Fruit fly (Drosophila melanogaster): ENCODE measurements around the gene Sps2.

The Sps2 gene

DNA sequence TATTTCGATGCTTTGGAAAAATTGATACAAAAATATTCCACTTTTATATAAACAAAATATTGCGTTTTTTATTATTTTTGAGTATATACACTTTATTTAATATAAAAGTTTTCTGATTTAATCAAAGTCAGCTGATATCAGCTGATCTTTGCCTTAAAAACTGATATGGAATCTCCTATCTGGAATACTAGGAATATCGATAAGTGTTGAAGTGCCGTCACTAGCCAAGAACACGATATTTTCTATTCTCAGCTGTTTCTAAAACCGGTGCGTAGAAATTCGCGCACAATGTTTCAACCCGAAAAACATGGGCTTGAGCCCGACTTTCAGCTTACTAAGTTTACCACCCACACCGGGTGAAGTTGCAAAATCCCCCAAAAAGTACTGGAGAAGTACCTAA lies at the start of gene Sps2:
Gene Sps2, plus strand, starts transcription at position 124 of the 400 bp plus-strand sequence.
- TF ChIP-seq CG17801 (GFP tag; optimal IDR thresholded peaks at IDR 0.05; ENCODE audit: partially characterized antibody), result peak; percentile 33

DNA sequence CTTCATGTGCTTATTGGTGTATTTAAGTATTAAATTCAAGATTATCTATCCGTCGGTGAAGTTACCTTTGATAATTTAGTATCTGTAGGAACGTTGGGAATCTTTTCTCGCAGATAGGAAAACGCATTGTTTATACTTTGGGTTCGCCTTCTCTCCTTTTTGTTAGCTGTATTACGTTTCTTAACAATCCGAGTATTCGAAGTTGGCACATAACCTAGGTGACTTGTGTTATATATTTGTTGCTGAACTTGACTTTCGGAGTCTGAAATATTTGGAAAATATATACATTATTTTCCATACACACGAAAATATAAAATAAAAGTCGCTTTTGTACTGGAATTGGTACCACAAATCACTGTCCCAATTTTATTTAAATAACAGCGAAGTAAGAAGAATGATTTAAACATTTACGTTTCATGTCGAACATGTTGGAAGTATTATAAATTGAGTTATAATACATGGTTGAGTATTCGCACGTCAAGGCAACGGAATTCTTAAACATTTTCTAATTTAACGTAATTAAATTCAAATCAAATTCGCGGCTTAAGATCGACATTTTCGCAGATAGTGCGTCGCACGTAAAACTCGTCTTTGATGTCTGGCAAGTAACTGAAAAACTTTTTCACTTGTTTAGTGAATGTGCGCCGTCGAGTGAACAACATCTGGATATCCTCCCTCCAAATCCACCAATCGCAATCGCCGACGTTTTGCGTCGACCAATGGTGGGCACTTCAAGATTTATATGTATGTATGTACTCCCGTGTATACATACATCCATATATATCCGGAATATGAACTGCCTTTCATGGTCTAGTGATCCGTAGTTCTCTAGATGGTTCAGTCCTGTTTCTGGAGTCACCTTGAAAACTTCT lies 47.4 kb upstream of the Sps2 start, which contains the start of gene Hand:
Gene Hand, minus strand, starts transcription at position 588 of the 872 bp plus-strand sequence.
- no peak for TF ChIP-seq CG17801 (GFP tag; optimal IDR thresholded peaks at IDR 0.05; ENCODE audit: partially characterized antibody)

DNA sequence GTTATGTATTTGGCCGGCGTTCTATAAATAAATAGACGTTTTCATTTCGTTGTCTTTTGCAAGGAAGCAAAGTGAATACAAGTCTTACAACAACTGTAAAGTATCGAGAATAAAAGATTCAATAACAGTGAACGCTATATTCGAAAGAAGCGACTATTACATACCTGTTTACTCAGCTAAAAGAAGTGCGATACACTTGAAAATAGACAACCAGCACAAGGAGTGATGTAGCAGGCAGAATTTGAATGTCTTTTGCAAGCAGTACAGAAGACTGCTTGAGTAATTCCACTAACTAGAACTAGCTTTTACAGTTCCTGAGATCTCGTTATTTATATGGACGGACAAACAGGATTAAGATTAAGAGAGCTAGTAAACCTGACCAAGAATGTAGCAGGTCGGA lies 44.1 kb upstream of the Sps2 start:
- no peak for TF ChIP-seq CG17801 (GFP tag; optimal IDR thresholded peaks at IDR 0.05; ENCODE audit: partially characterized antibody)

DNA sequence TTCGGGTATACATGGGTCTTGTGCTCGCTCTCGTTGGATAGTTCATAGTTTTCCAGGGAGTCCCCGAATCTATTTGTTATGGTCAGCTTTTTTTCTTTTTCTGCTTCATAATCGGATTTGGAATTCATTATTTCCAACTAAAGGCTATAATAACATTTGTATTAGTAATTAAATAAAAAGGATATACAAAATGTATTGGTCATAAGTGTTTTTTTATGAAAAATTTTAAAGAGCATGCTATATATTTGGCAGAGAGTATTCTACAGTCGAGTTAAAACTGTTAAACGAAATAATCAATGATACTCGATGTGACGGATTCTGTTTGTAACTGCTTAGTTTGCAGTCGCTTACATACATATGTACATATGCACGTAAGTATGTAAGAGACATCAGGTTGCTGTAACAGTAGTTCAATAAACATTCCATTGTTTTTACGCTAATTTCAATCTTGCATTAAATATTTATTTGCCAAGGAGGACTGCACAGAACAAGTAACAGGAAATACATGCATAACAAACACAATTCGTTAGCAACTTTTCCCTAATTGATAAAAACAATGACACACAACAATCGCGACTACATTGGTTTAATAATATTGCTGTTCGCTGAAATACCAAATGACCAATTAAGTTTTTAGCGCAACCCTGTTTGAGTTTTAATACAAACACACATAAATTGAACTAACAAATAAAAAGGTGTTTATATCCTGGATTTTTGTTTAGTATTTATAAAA lies 43.2 kb upstream of the Sps2 start:
- TF ChIP-seq CG17801 (GFP tag; optimal IDR thresholded peaks at IDR 0.05; ENCODE audit: partially characterized antibody), result no peak

dm6 chr2L:10299810-10300147 lies 42.6 kb upstream of the Sps2 start, which contains the start of gene CYLD:
Gene CYLD (minus strand): TSS chr2L:10299847.
- TF ChIP-seq CG17801 (GFP tag; optimal IDR thresholded peaks at IDR 0.05; ENCODE audit: partially characterized antibody), result peak; percentile 66

- no peak for TF ChIP-seq CG17801 (GFP tag; optimal IDR thresholded peaks at IDR 0.05; ENCODE audit: partially characterized antibody)
Measured at dm6 chr2L:10301918-10302317, 40.5 kb upstream of the Sps2 start, which contains the start of gene CG13138. Gene CG13138 (minus strand): TSS chr2L:10302018.

- TF ChIP-seq CG17801 (GFP tag; optimal IDR thresholded peaks at IDR 0.05; ENCODE audit: partially characterized antibody), result no peak
Measured at dm6 chr2L:10303786-10304185, 38.6 kb upstream of the Sps2 start, which contains the start of gene nmd. Gene nmd (minus strand): TSS chr2L:10303947.

DNA sequence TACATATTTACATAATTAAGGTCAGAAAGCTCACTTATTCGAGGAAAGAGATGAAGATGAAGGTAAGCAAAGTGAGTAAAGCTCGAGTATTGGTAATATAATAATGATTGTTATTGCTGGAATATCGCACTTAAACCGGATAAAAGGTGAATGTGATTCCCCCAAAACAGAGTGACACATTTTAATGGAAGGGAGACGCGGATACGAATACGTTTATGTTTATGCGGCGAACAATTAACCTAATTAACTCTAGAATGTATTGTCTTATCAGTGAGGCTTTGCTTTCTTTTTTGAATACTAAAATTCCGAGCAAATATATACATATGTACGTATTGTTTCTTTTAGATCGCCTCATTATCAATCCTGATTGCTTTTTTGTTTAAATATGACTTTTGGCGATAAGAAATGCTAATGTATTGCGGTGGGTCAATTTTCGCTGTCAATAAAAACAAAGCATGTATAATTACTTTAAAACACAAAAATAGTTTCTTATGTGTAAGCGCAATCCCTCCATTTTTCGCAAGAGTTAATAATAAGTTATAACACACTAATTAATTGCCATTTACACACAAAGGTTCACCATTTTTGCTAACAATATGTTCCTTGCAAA lies 36.8 kb upstream of the Sps2 start:
- TF ChIP-seq CG17801 (GFP tag; optimal IDR thresholded peaks at IDR 0.05; ENCODE audit: partially characterized antibody), result no peak

DNA sequence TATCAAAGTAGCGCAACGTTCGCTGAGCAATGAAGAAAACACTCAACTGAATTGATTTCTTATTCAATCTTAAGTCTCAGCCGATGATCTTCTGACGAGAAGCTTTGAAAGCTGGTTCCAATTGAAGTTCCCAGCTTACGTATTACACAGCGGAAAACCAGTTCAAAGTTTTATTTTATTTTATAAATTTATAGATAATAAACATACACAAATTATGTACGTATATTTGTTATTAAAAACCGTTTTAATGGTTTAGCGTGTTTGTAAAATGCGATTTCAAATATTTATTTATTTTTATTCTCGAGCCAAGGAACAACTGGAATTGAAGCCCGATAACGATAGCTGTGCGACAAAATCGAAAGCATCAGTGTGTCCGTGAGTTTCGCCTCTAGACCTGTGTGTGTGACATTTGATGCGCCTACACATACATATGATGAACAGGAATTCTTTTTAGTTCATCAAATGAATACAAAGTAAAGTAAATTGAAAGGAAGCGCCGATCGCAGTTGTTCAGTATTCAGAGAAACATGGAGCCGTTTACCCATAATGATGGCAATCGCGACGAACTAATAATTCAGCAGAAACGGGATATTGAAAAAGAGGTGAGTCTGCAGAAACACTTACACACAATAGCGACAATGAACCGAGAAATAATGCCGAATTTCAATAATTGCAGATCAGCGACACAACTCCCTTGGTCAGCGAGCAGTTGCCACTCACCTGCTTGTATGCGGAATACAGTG lies 35.7 kb upstream of the Sps2 start, which contains the start of the genes CG5390 and CG4968:
Gene CG5390, minus strand, starts transcription at position 77 of the 743 bp plus-strand sequence.
Gene CG4968, plus strand, starts transcription at position 405 of the 743 bp plus-strand sequence.
- TF ChIP-seq CG17801 (GFP tag; optimal IDR thresholded peaks at IDR 0.05; ENCODE audit: partially characterized antibody), result peak; percentile 87

DNA sequence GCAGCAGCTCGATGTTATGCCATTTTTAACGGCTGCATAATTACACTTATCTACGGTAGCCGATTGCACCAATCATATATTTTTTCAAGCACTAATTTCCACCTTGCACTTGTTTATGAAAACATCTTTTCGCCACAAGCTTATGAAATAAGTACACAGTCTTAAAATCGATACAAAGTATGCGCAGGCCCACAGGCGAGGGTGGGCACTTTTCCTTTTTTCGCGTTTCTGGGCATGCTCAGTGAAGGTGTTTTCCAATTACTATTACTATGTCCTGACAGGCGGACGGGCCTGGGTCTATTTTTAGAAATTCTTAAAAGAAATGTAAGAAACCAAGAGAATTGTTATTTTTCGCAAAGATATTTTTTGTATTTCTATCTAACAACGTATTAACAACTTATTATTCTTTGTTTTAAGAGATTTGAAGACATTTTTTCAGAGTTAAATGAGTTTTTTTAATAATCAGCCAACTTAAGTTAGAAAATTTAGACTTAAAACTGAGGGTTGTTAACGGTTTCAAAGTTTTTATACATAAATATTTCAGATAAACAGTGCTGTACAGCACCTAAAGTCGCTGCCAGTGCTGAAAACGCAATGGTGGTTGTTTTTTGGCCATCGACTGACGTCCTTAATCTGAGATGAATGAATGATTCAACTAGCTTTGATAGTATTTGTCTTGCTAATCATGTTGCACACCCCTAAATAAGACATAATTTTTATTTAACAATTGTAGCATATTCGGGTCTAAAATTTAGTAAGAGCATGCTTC lies 31.6 kb upstream of the Sps2 start, which contains the start of gene Cdk5alpha:
Gene Cdk5alpha, minus strand, starts transcription at position 343 of the 769 bp plus-strand sequence.
- no peak for TF ChIP-seq CG17801 (GFP tag; optimal IDR thresholded peaks at IDR 0.05; ENCODE audit: partially characterized antibody)

dm6 chr2L:10311822-10312221 lies 30.6 kb upstream of the Sps2 start:
- TF ChIP-seq CG17801 (GFP tag; optimal IDR thresholded peaks at IDR 0.05; ENCODE audit: partially characterized antibody), result no peak

dm6 chr2L:10314327-10315210 lies 27.8 kb upstream of the Sps2 start, which contains the start of the genes Usp14 and CG4972:
Gene Usp14 (minus strand): TSS chr2L:10314396.
Gene CG4972 (plus strand): TSS chr2L:10314792.
- TF ChIP-seq CG17801 (GFP tag; optimal IDR thresholded peaks at IDR 0.05; ENCODE audit: partially characterized antibody), result no peak

dm6 chr2L:10315888-10316287 lies 26.5 kb upstream of the Sps2 start:
- TF ChIP-seq CG17801 (GFP tag; optimal IDR thresholded peaks at IDR 0.05; ENCODE audit: partially characterized antibody), result no peak

All from ovary, adult (tissue).